Worm (Caenorhabditis elegans) whole organism, mixed stage, embryonic: ENCODE data around the gene wht-6.

ENCODE experiments used
- ces-1 ChIP-seq: fragments of 150-350 bp; optimal IDR thresholded peaks from 2 replicates; lab custom pipeline; 2014; ENCODE audit warnings: missing biosample characterization, missing genetic modification reagents, missing genetic modification characterization
- unc-62 ChIP-seq: fragments of 150-350 bp; optimal IDR thresholded peaks from 2 replicates; lab custom pipeline; 2014; ENCODE audit warnings: missing biosample characterization, missing genetic modification reagents, missing genetic modification characterization

DNA sequence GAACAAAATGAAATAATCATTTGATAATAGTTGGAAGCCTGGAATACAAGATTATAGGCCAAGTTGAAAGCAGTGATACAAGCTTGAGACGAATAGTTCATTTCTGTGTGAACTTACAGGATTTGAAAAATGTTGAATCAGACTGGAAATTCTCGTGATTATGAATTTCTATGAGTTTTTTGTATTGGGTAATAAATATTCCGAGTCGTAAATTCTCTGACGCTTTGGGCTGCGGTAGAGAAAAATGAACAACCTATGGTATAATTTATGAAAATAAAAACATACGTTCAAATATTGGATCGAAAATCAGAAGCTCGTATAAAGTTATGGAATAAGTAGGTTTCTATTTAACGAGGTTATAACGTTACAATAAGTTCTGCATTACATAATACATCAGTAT lies 21.3 kb downstream of the wht-6 start, which contains the start of gene srb-11:
- TF ChIP-seq ces-1 (GFP tag; lab: Kevin White, UChicago): no peak
- TF ChIP-seq unc-62: no peak
